Worm (Caenorhabditis elegans): Measurements from ENCODE around the gene rrf-3.

- TF ChIP-seq C08G9.2 (tag; optimal IDR thresholded peaks at IDR 0.05) (no peak), ama-1 (optimal IDR thresholded peaks at IDR 0.05) (no peak), pqm-1 (tag; optimal IDR thresholded peaks at IDR 0.05) (no peak), nhr-11 (tag; optimal IDR thresholded peaks at IDR 0.05) (no peak), K09A11.1 (tag; optimal IDR thresholded peaks at IDR 0.05; ENCODE audit: insufficient read depth) (no peak), ceh-18 (tag; optimal IDR thresholded peaks at IDR 0.05) (no peak), pha-4 (tag; optimal IDR thresholded peaks at IDR 0.05) (no peak), pros-1 (tag; optimal IDR thresholded peaks at IDR 0.05) (no peak), odd-2 (tag; optimal IDR thresholded peaks at IDR 0.05) (no peak), fkh-6 (tag; optimal IDR thresholded peaks at IDR 0.05) (no peak), ets-4 (tag; optimal IDR thresholded peaks at IDR 0.05) (no peak)
Measured at ce11 chrII:8124867-8125266, 37.4 kb upstream of the rrf-3 start, which contains the start of gene ire-1.

Measured in whole organism, late embryonic.